Worm (Caenorhabditis elegans) whole organism, L4 larva: ENCODE measurements around the gene F54F12.1.

Experiments
- D1046.2 ChIP-seq: fragments of 200-800 bp; sonication (Bioruptor generic); IDR thresholded peaks from 2 replicates; pipeline ENCODE4 v1.3.6; 2022; ENCODE audit warnings: missing genetic modification characterization, missing compliant biosample characterization
- F49E8.2 ChIP-seq: sonication (generic microtip); optimal IDR thresholded peaks from 2 replicates; lab custom pipeline; 2016; ENCODE audit warnings: missing compliant biosample characterization, mild to moderate bottlenecking, missing genetic modification characterization, borderline replicate concordance
- aha-1 ChIP-seq: fragments of 150-350 bp; peaks from one replicate; lab custom pipeline; 2014; ENCODE audit warnings: missing biosample characterization, missing genetic modification characterization
- ceh-20 ChIP-seq: fragments of 200-800 bp; sonication (Bioruptor generic); IDR thresholded peaks from 2 replicates; pipeline ENCODE4 v1.3.6; 2022; ENCODE audit warnings: missing genetic modification reagents, missing genetic modification characterization, missing compliant biosample characterization
- ceh-28 ChIP-seq: fragments of 150-350 bp; optimal IDR thresholded peaks from 2 replicates; lab custom pipeline; 2014; ENCODE audit warnings: missing biosample characterization, missing genetic modification reagents, missing genetic modification characterization
- ceh-32 ChIP-seq: sonication (generic microtip); optimal IDR thresholded peaks from 2 replicates; lab custom pipeline; 2016; ENCODE audit warnings: mild to moderate bottlenecking, missing genetic modification characterization, missing compliant biosample characterization; ENCODE audit not compliant: poor library complexity
- daf-16 ChIP-seq, 3 experiments: sonication (generic microtip); optimal IDR thresholded peaks; 2 replicates each; lab custom pipeline; 2016 to 2017; ENCODE audit warnings: missing genetic modification characterization in 3 of 3, missing genetic modification reagents in 3 of 3, mild to moderate bottlenecking in 2 of 3, missing compliant biosample characterization in 2 of 3, missing biosample characterization in 1 of 3, moderate library complexity in 1 of 3
- daf-19 ChIP-seq: fragments of 200-800 bp; sonication (Bioruptor generic); conservative IDR thresholded peaks from 2 replicates; pipeline ENCODE4 v1.3.6; 2022; ENCODE audit warnings: missing genetic modification characterization, missing compliant biosample characterization
- dmd-6 ChIP-seq: fragments of 200-800 bp; sonication (Bioruptor generic); IDR thresholded peaks from 2 replicates; pipeline ENCODE4 v1.3.6; 2022; ENCODE audit warnings: missing genetic modification reagents, missing genetic modification characterization, missing compliant biosample characterization
- dpl-1 ChIP-seq: fragments of 150-350 bp; optimal IDR thresholded peaks from 2 replicates; lab custom pipeline; 2014; ENCODE audit warnings: missing biosample characterization, missing genetic modification reagents, missing genetic modification characterization
- dve-1 ChIP-seq: sonication (generic microtip); optimal IDR thresholded peaks from 2 replicates; lab custom pipeline; 2017; ENCODE audit warnings: antibody characterized with exemption, mild to moderate bottlenecking, missing genetic modification characterization, missing compliant biosample characterization; ENCODE audit not compliant: insufficient read depth
- egl-27 ChIP-seq: sonication (generic microtip); optimal IDR thresholded peaks from 3 replicates; lab custom pipeline; 2017; ENCODE audit warnings: missing biosample characterization, missing genetic modification reagents, missing genetic modification characterization
- fos-1 ChIP-seq: fragments of 150-350 bp; optimal IDR thresholded peaks from 2 replicates; lab custom pipeline; 2014; ENCODE audit warnings: missing biosample characterization, missing genetic modification characterization
- hlh-11 ChIP-seq: fragments of 200-800 bp; sonication (Bioruptor generic); optimal IDR thresholded peaks from 2 replicates; lab custom pipeline; 2018; ENCODE audit warnings: mild to moderate bottlenecking, missing genetic modification characterization, missing compliant biosample characterization
- hlh-30 ChIP-seq: sonication (generic microtip); optimal IDR thresholded peaks from 2 replicates; lab custom pipeline; 2017; ENCODE audit warnings: antibody characterized with exemption, mild to moderate bottlenecking, missing genetic modification characterization, missing compliant biosample characterization; ENCODE audit not compliant: insufficient read depth
- jun-1 ChIP-seq: fragments of 150-350 bp; optimal IDR thresholded peaks from 2 replicates; lab custom pipeline; 2014; ENCODE audit warnings: missing biosample characterization, missing genetic modification reagents, missing genetic modification characterization
- lsy-2 ChIP-seq, 2 experiments: fragments of 150-350 bp in 1 of 2; sonication (generic microtip) in 1 of 2; optimal IDR thresholded peaks; 2 replicates each; lab custom pipeline; 2014 to 2017; ENCODE audit warnings: missing biosample characterization in 2 of 2, missing genetic modification characterization in 2 of 2
- madf-5 ChIP-seq, 2 experiments: fragments of 200-800 bp; sonication (Bioruptor generic); IDR thresholded peaks; 2 replicates each; pipeline ENCODE4 v1.3.6; 2022; ENCODE audit warnings: missing compliant biosample characterization in 2 of 2, missing genetic modification characterization in 2 of 2
- mep-1 ChIP-seq: fragments of 150-350 bp; sonication (generic microtip); optimal IDR thresholded peaks from 3 replicates; lab custom pipeline; 2014; ENCODE audit warnings: missing biosample characterization, missing genetic modification characterization
- mxl-3 ChIP-seq: fragments of 200-800 bp; sonication (Bioruptor generic); optimal IDR thresholded peaks from 2 replicates; lab custom pipeline; 2018; ENCODE audit warnings: mild to moderate bottlenecking, missing genetic modification characterization, missing compliant biosample characterization
- nhr-102 ChIP-seq: sonication (generic microtip); optimal IDR thresholded peaks from 2 replicates; lab custom pipeline; 2016; ENCODE audit warnings: mild to moderate bottlenecking, missing genetic modification characterization, moderate library complexity, missing compliant biosample characterization
- nhr-25 ChIP-seq: sonication (generic microtip); optimal IDR thresholded peaks from 2 replicates; lab custom pipeline; 2017; ENCODE audit warnings: missing genetic modification characterization, mild to moderate bottlenecking, missing compliant biosample characterization, antibody characterized with exemption, moderate library complexity, borderline replicate concordance; ENCODE audit not compliant: insufficient read depth
- nhr-28 ChIP-seq: fragments of 150-350 bp; optimal IDR thresholded peaks from 2 replicates; lab custom pipeline; 2014; ENCODE audit warnings: missing biosample characterization, missing genetic modification characterization
- nhr-6 ChIP-seq: fragments of 150-350 bp; optimal IDR thresholded peaks from 2 replicates; lab custom pipeline; 2014; ENCODE audit warnings: missing biosample characterization, missing genetic modification characterization
- nhr-77 ChIP-seq: fragments of 150-350 bp; optimal IDR thresholded peaks from 2 replicates; lab custom pipeline; 2014; ENCODE audit warnings: missing biosample characterization, missing genetic modification characterization
- pha-4 ChIP-seq, 2 experiments: fragments of 150-350 bp in 1 of 2; fragments of 200-800 bp in 1 of 2; sonication (Bioruptor generic) in 1 of 2; IDR thresholded peaks in 1 of 2; optimal IDR thresholded peaks in 1 of 2; 2 replicates each; pipeline versions ENCODE4 v1.3.6 to Lab custom; 2014 to 2022; ENCODE audit warnings: missing genetic modification characterization in 2 of 2, missing genetic modification reagents in 2 of 2, missing biosample characterization in 1 of 2, missing compliant biosample characterization in 1 of 2
- php-3 ChIP-seq: fragments of 200-800 bp; sonication (Bioruptor generic); IDR thresholded peaks from 2 replicates; pipeline ENCODE4 v1.3.6; 2022; ENCODE audit warnings: missing genetic modification reagents, missing genetic modification characterization, missing compliant biosample characterization
- pqm-1 ChIP-seq: sonication (generic microtip); optimal IDR thresholded peaks from 2 replicates; lab custom pipeline; 2017; ENCODE audit warnings: missing biosample characterization, missing genetic modification characterization
- rbr-2 ChIP-seq: sonication (generic microtip); optimal IDR thresholded peaks from 2 replicates; lab custom pipeline; 2016; ENCODE audit warnings: missing genotype, missing genetic modification characterization, missing compliant biosample characterization
- sdz-12 ChIP-seq: fragments of 200-800 bp; sonication (Bioruptor generic); optimal IDR thresholded peaks from 2 replicates; lab custom pipeline; 2018; ENCODE audit warnings: mild to moderate bottlenecking, missing genetic modification characterization, missing compliant biosample characterization
- spr-1 ChIP-seq: sonication (generic microtip); optimal IDR thresholded peaks from 2 replicates; lab custom pipeline; 2016; ENCODE audit warnings: mild to moderate bottlenecking, missing genetic modification characterization, missing compliant biosample characterization
- tra-1 ChIP-seq: fragments of 200-800 bp; sonication (Bioruptor generic); IDR thresholded peaks from 2 replicates; pipeline ENCODE4 v1.3.6; 2022; ENCODE audit warnings: missing genetic modification reagents, missing genetic modification characterization, missing compliant biosample characterization
- unc-39 ChIP-seq: sonication (generic microtip); optimal IDR thresholded peaks from 2 replicates; lab custom pipeline; 2017; ENCODE audit warnings: missing biosample characterization, missing genetic modification characterization
- unc-62 ChIP-seq, 3 experiments: fragments of 150-350 bp in 1 of 3; sonication (generic microtip); optimal IDR thresholded peaks in 2 of 3; peaks in 1 of 3; 1 replicate in 1 of 3; 2 replicates in 2 of 3; lab custom pipeline; 2014 to 2017; ENCODE audit warnings: missing biosample characterization in 3 of 3, missing genetic modification characterization in 3 of 3, missing genetic modification reagents in 3 of 3, missing genotype in 1 of 3
- zag-1 ChIP-seq: fragments of 150-350 bp; optimal IDR thresholded peaks from 2 replicates; lab custom pipeline; 2014; ENCODE audit warnings: missing biosample characterization, missing genetic modification characterization
- zip-11 ChIP-seq: fragments of 200-800 bp; sonication (Bioruptor generic); IDR thresholded peaks from 2 replicates; pipeline ENCODE4 v1.3.6; 2022; ENCODE audit warnings: missing genetic modification characterization, missing compliant biosample characterization

F54F12.1 gene

ce11 chrIII:13061136-13061535, 5.9 kb upstream of the F54F12.1 start (continued):
- TF ChIP-seq php-3 (GFP tag; lab: Robert Waterston, UW) (0 out of 2 replicates have a peak, but pooled peaks have one; percentile 24), madf-5 (GFP tag; IDR thresholded peaks at IDR 0.05; lab: Robert Waterston, UW) (no peak)

ce11 chrIII:13059335-13059734, 4.1 kb upstream of the F54F12.1 start:
- TF ChIP-seq mep-1: peak; percentile 11
- TF ChIP-seq zip-11 (GFP tag; lab: Robert Waterston, UW): no peak
- peak; percentile 87 for TF ChIP-seq hlh-11
- no peak for TF ChIP-seq nhr-25 (tag; lab: Kevin White, UChicago)
- TF ChIP-seq daf-16 (GFP tag; optimal IDR thresholded peaks at IDR 0.05; lab: Kevin White, UChicago): no peak
- TF ChIP-seq daf-16 (tag; optimal IDR thresholded peaks at IDR 0.05; lab: Kevin White, UChicago): peak; percentile 84
- no peak for TF ChIP-seq ceh-32 (tag; lab: Kevin White, UChicago)
- TF ChIP-seq nhr-102 (tag; lab: Kevin White, UChicago): peak; percentile 45
- peak; percentile 21 for TF ChIP-seq nhr-6 (tag; lab: Kevin White, UChicago)
- peak; percentile 73 for TF ChIP-seq nhr-77 (tag; lab: Kevin White, UChicago)
- no peak for TF ChIP-seq sdz-12 (GFP tag; lab: Kevin White, UChicago)
- no peak for TF ChIP-seq unc-39 (tag; lab: Kevin White, UChicago)
- TF ChIP-seq unc-62 (GFP tag; optimal IDR thresholded peaks at IDR 0.05 in 1 of 2; lab: Kevin White, UChicago): peak in 1 of 2 experiments; percentile 94
- no peak for TF ChIP-seq unc-62 (tag; optimal IDR thresholded peaks at IDR 0.05; lab: Kevin White, UChicago)
- TF ChIP-seq mxl-3 (GFP tag; lab: Kevin White, UChicago): peak; percentile 39
- TF ChIP-seq lsy-2 (tag; optimal IDR thresholded peaks at IDR 0.05; lab: Kevin White, UChicago): peak in 1 of 2 experiments; percentile 30
- TF ChIP-seq dve-1: peak; percentile 79
- TF ChIP-seq egl-27: no peak
- peak; percentile 86 for TF ChIP-seq nhr-28 (tag; lab: Kevin White, UChicago)
- TF ChIP-seq dmd-6: peak; percentile 79
- no peak for TF ChIP-seq rbr-2 (tag; lab: Kevin White, UChicago)
- TF ChIP-seq ceh-20 (GFP tag; lab: Robert Waterston, UW): no peak
- peak; percentile 77 for TF ChIP-seq hlh-30 (tag; lab: Kevin White, UChicago)
- peak; percentile 98 for TF ChIP-seq pqm-1 (tag; lab: Kevin White, UChicago)
- TF ChIP-seq, all 104 proteins: peak for 14

- no peak for TF ChIP-seq dmd-6
- TF ChIP-seq fos-1 (tag; lab: Kevin White, UChicago): no peak
- TF ChIP-seq F49E8.2 (tag; lab: Kevin White, UChicago): no peak
- TF ChIP-seq dpl-1 (GFP tag; lab: Kevin White, UChicago): no peak
- no peak for TF ChIP-seq pha-4 (GFP tag; IDR thresholded peaks at IDR 0.05; lab: Robert Waterston, UW)
- peak; percentile 63 for TF ChIP-seq pha-4 (tag; optimal IDR thresholded peaks at IDR 0.05; lab: Kevin White, UChicago)
- TF ChIP-seq D1046.2: no peak
- no peak for TF ChIP-seq zag-1 (tag; lab: Kevin White, UChicago)
- TF ChIP-seq daf-19 (GFP tag; lab: Robert Waterston, UW): no peak
- peak; percentile 39 for TF ChIP-seq aha-1 (tag; lab: Kevin White, UChicago)
- TF ChIP-seq mxl-3 (GFP tag; lab: Kevin White, UChicago): no peak
- TF ChIP-seq ceh-28 (tag; lab: Kevin White, UChicago): no peak
- no peak for TF ChIP-seq tra-1 (GFP tag; lab: Robert Waterston, UW)
- no peak for TF ChIP-seq spr-1 (tag; lab: Kevin White, UChicago)
- no peak for TF ChIP-seq jun-1 (tag; lab: Kevin White, UChicago)
- TF ChIP-seq nhr-28 (tag; lab: Kevin White, UChicago): no peak
- no peak for TF ChIP-seq unc-62 (GFP tag; optimal IDR thresholded peaks at IDR 0.05 in 1 of 2; lab: Kevin White, UChicago)
- TF ChIP-seq unc-62 (tag; optimal IDR thresholded peaks at IDR 0.05; lab: Kevin White, UChicago): no peak
- peak; percentile 32 for TF ChIP-seq dve-1
- TF ChIP-seq, all 104 proteins: peak for 3
These were observed 2.9 kb upstream of the F54F12.1 start for ce11 chrIII:13058140-13058539.
